Fruit fly (Drosophila melanogaster): ENCODE measurements around the gene CG11109.

CG11109 gene

DNA sequence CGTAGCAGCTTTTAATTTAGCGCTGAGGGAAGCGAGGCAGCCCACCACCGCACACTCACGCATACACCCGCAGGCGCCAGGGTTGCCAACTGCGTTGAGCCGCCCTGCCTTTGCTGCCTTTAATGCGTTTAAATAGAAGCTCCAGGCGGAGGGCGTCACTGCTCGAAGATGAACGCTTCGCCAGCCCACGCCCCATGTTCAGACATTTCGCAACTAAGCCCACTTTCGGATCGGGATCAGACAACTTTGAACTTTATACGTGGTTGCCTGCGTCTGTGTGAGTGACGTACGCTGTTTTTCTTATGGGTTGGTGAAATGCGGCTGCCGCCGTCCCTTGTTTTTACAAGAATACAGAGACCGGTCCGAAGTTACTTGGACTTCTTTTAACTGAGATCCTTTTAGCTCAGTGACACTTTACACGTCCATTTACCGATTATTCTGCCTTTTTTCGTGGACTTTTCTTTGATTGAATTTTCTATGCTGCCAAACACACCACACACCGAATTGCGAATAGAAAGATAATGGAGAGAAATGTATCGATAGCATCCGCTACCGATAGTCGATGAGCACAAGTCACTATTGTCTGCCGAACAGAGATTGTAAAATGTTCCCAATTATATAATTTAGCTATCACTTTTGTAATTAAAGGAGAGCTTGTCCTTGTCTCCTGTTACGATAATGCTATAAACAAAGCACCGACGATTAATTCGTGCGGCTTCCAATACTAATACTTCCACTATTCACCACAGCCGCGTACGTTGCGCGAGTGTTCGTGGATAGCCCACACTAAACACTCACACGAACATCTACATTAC, 763 bp upstream of the CG11109 start (continued):
- TF ChIP-seq stc (GFP tag; IDR thresholded peaks at IDR 0.05) (no peak), Ada2b (GFP tag; IDR thresholded peaks at IDR 0.05) (no peak), CG9817 (tag; optimal IDR thresholded peaks at IDR 0.05) (peak; percentile 4), CG11398 (GFP tag; optimal IDR thresholded peaks at IDR 0.05) (no peak), lov (optimal IDR thresholded peaks at IDR 0.05) (no peak), lov (GFP tag; IDR thresholded peaks at IDR 0.05) (no peak), CG6854 (GFP tag; optimal IDR thresholded peaks at IDR 0.05) (peak; percentile 34), Deaf1 (tag; optimal IDR thresholded peaks at IDR 0.05) (no peak), CG10147 (GFP tag; optimal IDR thresholded peaks at IDR 0.05) (peak; percentile 24), CG18599 (GFP tag; optimal IDR thresholded peaks at IDR 0.05) (peak; percentile 28), Hmr (GFP tag; optimal IDR thresholded peaks at IDR 0.05) (no peak), CG3995 (GFP tag; optimal IDR thresholded peaks at IDR 0.05) (peak; percentile 68), sqz (GFP tag; optimal IDR thresholded peaks at IDR 0.05) (peak; percentile 12), trh (GFP tag; optimal IDR thresholded peaks at IDR 0.05) (no peak), klu (GFP tag; IDR thresholded peaks at IDR 0.05) (0 out of 2 replicates have a peak, but pooled peaks have one; percentile 17), CG13775 (GFP tag; optimal IDR thresholded peaks at IDR 0.05) (peak; percentile 4), sob (GFP tag; IDR thresholded peaks at IDR 0.05) (peak; percentile 14; the same call in 1 of the 2 replicates), Hr78 (GFP tag; optimal IDR thresholded peaks at IDR 0.05) (peak in 1 of 2 experiments; percentile 31), sens (GFP tag) (peak; percentile 81), CoRest (tag; optimal IDR thresholded peaks at IDR 0.05) (no peak), Hr51 (GFP tag; optimal IDR thresholded peaks at IDR 0.05) (no peak), Gug (GFP tag; IDR thresholded peaks at IDR 0.05) (no peak), CG8281 (tag; optimal IDR thresholded peaks at IDR 0.05) (no peak), Neu2 (GFP tag; optimal IDR thresholded peaks at IDR 0.05; ENCODE audit: borderline replicate concordance) (peak; percentile 45), CG11696 (GFP tag; IDR thresholded peaks at IDR 0.05) (no peak), emc (GFP tag; optimal IDR thresholded peaks at IDR 0.05) (no peak), CG4328 (GFP tag; optimal IDR thresholded peaks at IDR 0.05) (no peak), ttk (GFP tag; IDR thresholded peaks at IDR 0.05) (no peak), ATbp (GFP tag; optimal IDR thresholded peaks at IDR 0.05) (no peak), slou (GFP tag; optimal IDR thresholded peaks at IDR 0.05) (no peak), Six4 (GFP tag; optimal IDR thresholded peaks at IDR 0.05) (no peak), CG15696 (tag; optimal IDR thresholded peaks at IDR 0.05) (no peak), Nf-YA (GFP tag; IDR thresholded peaks at IDR 0.05) (no peak), CG11504 (tag; optimal IDR thresholded peaks at IDR 0.05) (no peak), CG9876 (GFP tag; optimal IDR thresholded peaks at IDR 0.05) (no peak), unpg (GFP tag; optimal IDR thresholded peaks at IDR 0.05) (no peak), CG17361 (GFP tag; IDR thresholded peaks at IDR 0.05) (0 out of 3 replicates have a peak, but pooled peaks have one; percentile 31), CG4617 (GFP tag; optimal IDR thresholded peaks at IDR 0.05; ENCODE audit: borderline replicate concordance) (peak; percentile 64), CG15514 (GFP tag; optimal IDR thresholded peaks at IDR 0.05) (peak; percentile 11), rib (GFP tag; IDR thresholded peaks at IDR 0.05) (0 out of 2 replicates have a peak, but pooled peaks have one; percentile 16), CG4854 (GFP tag; optimal IDR thresholded peaks at IDR 0.05) (no peak), CG11723 (GFP tag; optimal IDR thresholded peaks at IDR 0.05) (no peak), CG12744 (GFP tag; optimal IDR thresholded peaks at IDR 0.05) (no peak), CG6254 (GFP tag; optimal IDR thresholded peaks at IDR 0.05) (no peak), tup (GFP tag; optimal IDR thresholded peaks at IDR 0.05) (no peak), Fer3 (tag; optimal IDR thresholded peaks at IDR 0.05) (no peak), repo (GFP tag; optimal IDR thresholded peaks at IDR 0.05) (no peak), CG7987 (GFP tag; optimal IDR thresholded peaks at IDR 0.05) (no peak), scrt (GFP tag; optimal IDR thresholded peaks at IDR 0.05) (no peak)

Data from whole organism, embryonic.